Worm (Caenorhabditis elegans): ENCODE measurements around the gene T07A9.12.

T07A9.12 gene

ce11 chrIV:462050-462449 lies 51.4 kb downstream of the T07A9.12 start:
- TF ChIP-seq ztf-4 (tag; optimal IDR thresholded peaks at IDR 0.05) (no peak), nhr-76 (tag; optimal IDR thresholded peaks at IDR 0.05) (no peak), elt-1 (tag; optimal IDR thresholded peaks at IDR 0.05) (no peak), nhr-28 (tag; optimal IDR thresholded peaks at IDR 0.05) (no peak), nhr-11 (tag; optimal IDR thresholded peaks at IDR 0.05) (no peak), ztf-11 (tag; optimal IDR thresholded peaks at IDR 0.05) (no peak), eor-1 (tag; optimal IDR thresholded peaks at IDR 0.05) (no peak), ceh-9 (tag; optimal IDR thresholded peaks at IDR 0.05) (no peak), ceh-28 (tag; optimal IDR thresholded peaks at IDR 0.05) (no peak), jun-1 (tag; optimal IDR thresholded peaks at IDR 0.05) (no peak)

Measured in whole organism, L3 larva.